Worm (Caenorhabditis elegans): Measurements from ENCODE around the gene lipl-7.

ce11 chrIV:10235279-10235829, 6.3 kb downstream of the lipl-7 start, which contains the start of gene ech-9:
- TF ChIP-seq ztf-11 (tag; optimal IDR thresholded peaks at IDR 0.05) (no peak), ama-1 (optimal IDR thresholded peaks at IDR 0.05) (no peak)

Data from whole organism, L2 larva.